Worm (Caenorhabditis elegans): ENCODE measurements around the gene cal-5.

ce11 chrX:5084495-5084894 is 6.7 kb upstream of the cal-5 start, which contains the start of gene ets-5:
- TF ChIP-seq T22C8.4 (GFP tag; IDR thresholded peaks at IDR 0.05) (no peak), ref-1 (GFP tag; conservative IDR thresholded peaks at IDR 0.05) (no peak)
